Fruit fly (Drosophila melanogaster) whole organism, prepupa: ENCODE data around the gene CG14823.

Source experiments
- Blimp-1 ChIP-seq: fragments of 200-800 bp; sonication (Bioruptor generic); optimal IDR thresholded peaks from 3 replicates; lab custom pipeline; 2017; ENCODE audit warnings: missing biosample characterization, missing genetic modification characterization, mild to moderate bottlenecking, moderate library complexity, missing genetic modification reagents
- CG10631 ChIP-seq: fragments of 200-800 bp; sonication (Bioruptor generic); optimal IDR thresholded peaks from 2 replicates; lab custom pipeline; 2016; ENCODE audit warnings: missing biosample characterization, missing genetic modification characterization
- CG10669 ChIP-seq: fragments of 200-800 bp; sonication (Bioruptor generic); optimal IDR thresholded peaks from 3 replicates; lab custom pipeline; 2018; ENCODE audit warnings: missing biosample characterization, mild to moderate bottlenecking, missing genetic modification characterization, moderate library complexity
- CG11902 ChIP-seq: fragments of 200-800 bp; sonication (Bioruptor generic); optimal IDR thresholded peaks from 3 replicates; lab custom pipeline; 2016; ENCODE audit warnings: missing biosample characterization, missing genetic modification characterization
- CG15336 ChIP-seq: fragments of 200-800 bp; sonication (Bioruptor generic); IDR thresholded peaks from 2 replicates; pipeline ENCODE4 v1.3.6; 2022; ENCODE audit warnings: missing biosample characterization, missing genetic modification characterization
- CG1621 ChIP-seq: fragments of 200-800 bp; sonication (Bioruptor generic); optimal IDR thresholded peaks from 3 replicates; lab custom pipeline; 2018; ENCODE audit warnings: missing biosample characterization, mild to moderate bottlenecking, missing genetic modification characterization
- CG16779 ChIP-seq: fragments of 200-800 bp; sonication (Bioruptor generic); optimal IDR thresholded peaks from 3 replicates; lab custom pipeline; 2017; ENCODE audit warnings: missing biosample characterization, mild to moderate bottlenecking, missing genetic modification characterization
- CG3032 ChIP-seq: fragments of 200-800 bp; optimal IDR thresholded peaks from 2 replicates; lab custom pipeline; 2019; ENCODE audit warnings: missing biosample characterization, mild to moderate bottlenecking, missing genetic modification characterization, moderate library complexity
- CG31627 ChIP-seq: fragments of 200-800 bp; sonication (Bioruptor generic); optimal IDR thresholded peaks from 3 replicates; lab custom pipeline; 2016; ENCODE audit warnings: missing biosample characterization, missing genetic modification characterization
- CG32006 ChIP-seq: fragments of 200-800 bp; sonication (Bioruptor generic); optimal IDR thresholded peaks from 3 replicates; lab custom pipeline; 2017; ENCODE audit warnings: missing biosample characterization, mild to moderate bottlenecking, missing genetic modification characterization
- CG34406 ChIP-seq: fragments of 200-800 bp; sonication (Bioruptor generic); optimal IDR thresholded peaks from 3 replicates; lab custom pipeline; 2016; ENCODE audit warnings: missing biosample characterization, missing genetic modification characterization
- CG3919 ChIP-seq: fragments of 200-800 bp; sonication (Bioruptor generic); optimal IDR thresholded peaks from 3 replicates; lab custom pipeline; 2016; ENCODE audit warnings: missing biosample characterization, missing genetic modification characterization
- CG4318 ChIP-seq: fragments of 200-800 bp; sonication (Bioruptor generic); optimal IDR thresholded peaks from 3 replicates; lab custom pipeline; 2017; ENCODE audit warnings: missing biosample characterization, mild to moderate bottlenecking, missing genetic modification characterization
- CG6276 ChIP-seq: fragments of 200-800 bp; sonication (Bioruptor generic); optimal IDR thresholded peaks from 2 replicates; lab custom pipeline; 2017; ENCODE audit warnings: missing biosample characterization, mild to moderate bottlenecking, missing genetic modification characterization
- CG6808 ChIP-seq: fragments of 200-800 bp; sonication (Bioruptor generic); optimal IDR thresholded peaks from 3 replicates; lab custom pipeline; 2017; ENCODE audit warnings: missing biosample characterization, missing genetic modification characterization, mild to moderate bottlenecking, moderate library complexity, missing genetic modification reagents
- CG6854 ChIP-seq: fragments of 200-800 bp; sonication (Bioruptor generic); optimal IDR thresholded peaks from 2 replicates; lab custom pipeline; 2017; ENCODE audit warnings: missing biosample characterization, mild to moderate bottlenecking, missing genetic modification characterization
- CG8119 ChIP-seq: fragments of 200-800 bp; sonication (Bioruptor generic); IDR thresholded peaks from 3 replicates; pipeline ENCODE4 v1.3.6; 2022; ENCODE audit warnings: missing biosample characterization, missing genetic modification characterization
- CG9139 ChIP-seq: fragments of 200-800 bp; sonication (Bioruptor generic); optimal IDR thresholded peaks from 3 replicates; lab custom pipeline; 2017; ENCODE audit warnings: missing biosample characterization, mild to moderate bottlenecking, missing genetic modification characterization
- Eip75B ChIP-seq: fragments of 200-800 bp; sonication (Bioruptor generic); optimal IDR thresholded peaks from 3 replicates; lab custom pipeline; 2016; ENCODE audit warnings: missing biosample characterization, missing genetic modification characterization
- Eip78C ChIP-seq: fragments of 200-800 bp; sonication (Bioruptor generic); peaks from one replicate; lab custom pipeline; 2016; ENCODE audit warnings: missing biosample characterization, missing genetic modification characterization
- Eip93F ChIP-seq: fragments of 200-800 bp; sonication (Bioruptor generic); optimal IDR thresholded peaks from 2 replicates; lab custom pipeline; 2016; ENCODE audit warnings: missing biosample characterization, mild to moderate bottlenecking, missing genetic modification characterization
- Ets21C ChIP-seq: fragments of 200-800 bp; sonication (Bioruptor generic); optimal IDR thresholded peaks from 3 replicates; lab custom pipeline; 2016; ENCODE audit warnings: missing biosample characterization, missing genetic modification characterization
- Ets96B ChIP-seq: fragments of 200-800 bp; optimal IDR thresholded peaks from 2 replicates; lab custom pipeline; 2019; ENCODE audit warnings: missing biosample characterization, mild to moderate bottlenecking, missing genetic modification characterization, moderate library complexity
- Gug ChIP-seq: fragments of 200-800 bp; sonication (Bioruptor generic); IDR thresholded peaks from 2 replicates; pipeline ENCODE4 v1.3.6; 2022; ENCODE audit warnings: missing biosample characterization, missing genetic modification characterization
- Hr4 ChIP-seq: fragments of 200-800 bp; sonication (Bioruptor generic); optimal IDR thresholded peaks from 3 replicates; lab custom pipeline; 2016; ENCODE audit warnings: missing biosample characterization, missing genetic modification characterization
- Met ChIP-seq: fragments of 200-800 bp; sonication (Bioruptor generic); optimal IDR thresholded peaks from 3 replicates; lab custom pipeline; 2016; ENCODE audit warnings: missing biosample characterization, missing genetic modification characterization
- OdsH ChIP-seq: fragments of 200-800 bp; sonication (Bioruptor generic); optimal IDR thresholded peaks from 3 replicates; lab custom pipeline; 2016; ENCODE audit warnings: missing biosample characterization, missing genetic modification characterization
- Sox15 ChIP-seq: fragments of 200-800 bp; sonication (Bioruptor generic); optimal IDR thresholded peaks from 3 replicates; lab custom pipeline; 2016; ENCODE audit warnings: missing biosample characterization, missing genetic modification characterization
- acj6 ChIP-seq: fragments of 200-800 bp; sonication (Bioruptor generic); optimal IDR thresholded peaks from 3 replicates; lab custom pipeline; 2016; ENCODE audit warnings: missing biosample characterization, missing genetic modification characterization
- eg ChIP-seq: fragments of 200-800 bp; sonication (Bioruptor generic); IDR thresholded peaks from 3 replicates; pipeline ENCODE4 v1.3.6; 2022; ENCODE audit warnings: missing biosample characterization, missing genetic modification characterization
- esn ChIP-seq: fragments of 200-800 bp; sonication (Bioruptor generic); optimal IDR thresholded peaks from 2 replicates; lab custom pipeline; 2016; ENCODE audit warnings: missing biosample characterization, mild to moderate bottlenecking, missing genetic modification characterization, moderate library complexity
- fd59A ChIP-seq: fragments of 200-800 bp; sonication (Bioruptor generic); optimal IDR thresholded peaks from 2 replicates; lab custom pipeline; 2017; ENCODE audit warnings: missing biosample characterization, mild to moderate bottlenecking, missing genetic modification characterization, missing genetic modification reagents
- fd85E ChIP-seq: fragments of 200-800 bp; sonication (Bioruptor generic); optimal IDR thresholded peaks from 3 replicates; lab custom pipeline; 2016; ENCODE audit warnings: missing biosample characterization, missing genetic modification characterization
- fkh ChIP-seq: fragments of 200-800 bp; sonication (Bioruptor generic); optimal IDR thresholded peaks from 3 replicates; lab custom pipeline; 2017; ENCODE audit warnings: missing biosample characterization, mild to moderate bottlenecking, missing genetic modification characterization, moderate library complexity
- lz ChIP-seq: fragments of 200-800 bp; sonication (Bioruptor generic); optimal IDR thresholded peaks from 3 replicates; lab custom pipeline; 2016; ENCODE audit warnings: missing biosample characterization, missing genetic modification characterization
- net ChIP-seq: fragments of 200-800 bp; sonication (Bioruptor generic); optimal IDR thresholded peaks from 3 replicates; lab custom pipeline; 2016; ENCODE audit warnings: missing biosample characterization, missing genetic modification characterization
- pdm3 ChIP-seq: fragments of 200-800 bp; sonication (Bioruptor generic); optimal IDR thresholded peaks from 3 replicates; lab custom pipeline; 2016; ENCODE audit warnings: missing biosample characterization, missing genetic modification characterization
- salr ChIP-seq, 2 experiments: fragments of 200-800 bp; sonication (Bioruptor generic); optimal IDR thresholded peaks; 3 replicates each; lab custom pipeline; 2016 to 2018; ENCODE audit warnings: missing biosample characterization in 2 of 2, missing genetic modification characterization in 2 of 2, mild to moderate bottlenecking in 1 of 2
- spab ChIP-seq: fragments of 200-800 bp; sonication (Bioruptor generic); optimal IDR thresholded peaks from 2 replicates; lab custom pipeline; 2017; ENCODE audit warnings: missing biosample characterization, mild to moderate bottlenecking, missing genetic modification characterization, missing genetic modification reagents
- ss ChIP-seq, 2 experiments: fragments of 200-800 bp; sonication (Bioruptor generic); optimal IDR thresholded peaks; 2 replicates in 1 of 2; 3 replicates in 1 of 2; lab custom pipeline; 2017 to 2018; ENCODE audit warnings: mild to moderate bottlenecking in 2 of 2, missing biosample characterization in 2 of 2, missing genetic modification characterization in 2 of 2, moderate library complexity in 1 of 2
- svp ChIP-seq: fragments of 200-800 bp; sonication (Bioruptor generic); peaks from one replicate; lab custom pipeline; 2016; ENCODE audit warnings: missing biosample characterization, missing genetic modification characterization
- topi ChIP-seq: fragments of 200-800 bp; sonication (Bioruptor generic); optimal IDR thresholded peaks from 3 replicates; lab custom pipeline; 2016; ENCODE audit warnings: missing biosample characterization, missing genetic modification characterization
- vri ChIP-seq: fragments of 200-800 bp; sonication (Bioruptor generic); optimal IDR thresholded peaks from 3 replicates; lab custom pipeline; 2016; ENCODE audit warnings: missing biosample characterization, mild to moderate bottlenecking, missing genetic modification characterization

Gene CG14823

dm6 chr3L:7096530-7096929 lies 30.4 kb downstream of the CG14823 start (continued):
- TF ChIP-seq CG6276 (GFP tag; lab: Kevin White, UChicago) (peak; percentile 33), Sox15 (no peak), CG9139 (GFP tag; lab: Kevin White, UChicago) (no peak), acj6 (GFP tag; lab: Kevin White, UChicago) (peak; percentile 10), Eip93F (no peak), svp (GFP tag; lab: Kevin White, UChicago) (no peak), CG3032 (no peak), fd59A (no peak), salr (GFP tag; optimal IDR thresholded peaks at IDR 0.05; lab: Kevin White, UChicago) (peak in 1 of 2 experiments; percentile 8), topi (no peak), CG3919 (peak; percentile 27), CG32006 (peak; percentile 48), OdsH (no peak), CG8119 (GFP tag; lab: Robert Waterston, UW) (peak; percentile 46; the same call in 2 of the 3 replicates)

dm6 chr3L:7103941-7104340 lies 37.8 kb downstream of the CG14823 start:
- TF ChIP-seq CG32006 (peak; percentile 56), Gug (GFP tag; lab: Robert Waterston, UW) (no peak), CG8119 (GFP tag; lab: Robert Waterston, UW) (peak; percentile 20; the same call in 1 of the 3 replicates), Hr4 (peak; percentile 29), spab (GFP tag; lab: Kevin White, UChicago) (no peak), CG4318 (GFP tag; lab: Kevin White, UChicago) (peak; percentile 15)

dm6 chr3L:7104485-7104884 lies 38.4 kb downstream of the CG14823 start:
- no peak for TF ChIP-seq Ets21C (GFP tag; lab: Kevin White, UChicago)
- TF ChIP-seq CG6854 (GFP tag; lab: Kevin White, UChicago), result no peak
- no peak for TF ChIP-seq spab (GFP tag; lab: Kevin White, UChicago)
- TF ChIP-seq CG10631 (GFP tag; lab: Kevin White, UChicago), result no peak
- no peak for TF ChIP-seq Ets96B
- no peak for TF ChIP-seq CG3919
- TF ChIP-seq CG6808 (GFP tag; lab: Kevin White, UChicago), result no peak
- peak; percentile 17 for TF ChIP-seq Eip78C (GFP tag; lab: Kevin White, UChicago)

DNA sequence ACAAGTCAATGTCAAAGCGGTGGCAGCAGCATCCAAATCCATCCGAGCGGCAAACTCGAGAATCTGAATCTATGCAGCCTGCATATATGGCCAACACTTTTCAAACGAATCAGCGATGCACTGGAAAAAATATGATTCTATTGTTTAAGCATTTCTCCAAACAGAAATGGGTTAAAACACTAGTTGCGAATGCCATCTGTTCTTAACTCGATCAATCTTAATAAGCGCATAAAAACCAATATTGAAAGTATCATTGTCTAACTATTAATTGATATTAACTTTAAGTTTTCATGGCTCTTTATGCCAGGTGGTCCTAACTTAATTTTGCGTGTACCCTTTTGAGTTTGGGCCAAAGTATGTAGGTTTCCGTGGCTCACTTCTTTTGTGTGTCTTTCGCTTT lies 39.6 kb downstream of the CG14823 start:
- TF ChIP-seq fkh (GFP tag; lab: Kevin White, UChicago) (no peak), Eip78C (GFP tag; lab: Kevin White, UChicago) (peak; percentile 57), Hr4 (peak; percentile 13), fd85E (GFP tag; lab: Kevin White, UChicago) (no peak), CG32006 (peak; percentile 32), CG8119 (GFP tag; lab: Robert Waterston, UW) (0 out of 3 replicates have a peak, but pooled peaks have one; percentile 13), vri (GFP tag; lab: Kevin White, UChicago) (no peak), CG31627 (GFP tag; lab: Kevin White, UChicago) (no peak), ss (GFP tag; optimal IDR thresholded peaks at IDR 0.05; lab: Kevin White, UChicago) (no peak)

DNA sequence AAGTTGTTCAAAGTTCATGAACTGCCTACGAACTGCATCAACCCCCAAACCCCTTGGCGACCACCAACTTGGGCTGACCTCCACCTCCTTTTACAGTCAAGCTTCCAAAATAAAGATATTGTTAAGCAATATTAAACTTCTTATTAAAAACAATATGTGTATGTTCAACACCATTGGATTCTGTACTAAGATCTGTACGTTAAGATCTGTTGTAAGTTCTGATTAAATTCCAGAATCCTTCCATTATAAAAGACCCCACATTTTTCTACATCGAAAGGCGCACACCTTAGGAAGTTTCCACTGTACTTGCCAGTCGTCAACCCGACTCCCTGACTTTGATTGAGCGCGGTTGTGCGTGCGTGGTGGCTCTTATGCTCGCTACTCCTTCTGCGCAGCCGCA lies 46.9 kb downstream of the CG14823 start:
- TF ChIP-seq fkh (GFP tag; lab: Kevin White, UChicago), result no peak
- no peak; the same call in 2 of the 3 replicates for TF ChIP-seq CG8119 (GFP tag; lab: Robert Waterston, UW)
- TF ChIP-seq Eip75B (GFP tag; lab: Kevin White, UChicago), result peak; percentile 62
- no peak for TF ChIP-seq Eip93F
- peak; percentile 26 for TF ChIP-seq CG11902 (GFP tag; lab: Kevin White, UChicago)
- TF ChIP-seq lz (GFP tag; lab: Kevin White, UChicago), result peak; percentile 50
- peak; percentile 4 for TF ChIP-seq vri (GFP tag; lab: Kevin White, UChicago)
- peak; percentile 73 to 84 for TF ChIP-seq ss (GFP tag; optimal IDR thresholded peaks at IDR 0.05; lab: Kevin White, UChicago)
- TF ChIP-seq pdm3, result peak; percentile 56
- 0 out of 2 replicates have a peak, but pooled peaks have one; percentile 31 for TF ChIP-seq CG15336 (GFP tag; lab: Robert Waterston, UW)
- peak; percentile 49 for TF ChIP-seq CG31627 (GFP tag; lab: Kevin White, UChicago)
- TF ChIP-seq Blimp-1 (GFP tag; lab: Kevin White, UChicago), result no peak
- TF ChIP-seq CG34406 (GFP tag; lab: Kevin White, UChicago), result peak; percentile 52
- TF ChIP-seq Hr4, result peak; percentile 16
- TF ChIP-seq net, result peak; percentile 9
- no peak for TF ChIP-seq CG4318 (GFP tag; lab: Kevin White, UChicago)
- peak; percentile 41 for TF ChIP-seq acj6 (GFP tag; lab: Kevin White, UChicago)
- TF ChIP-seq esn (GFP tag; lab: Kevin White, UChicago), result no peak
- peak; percentile 64 for TF ChIP-seq CG3032
- TF ChIP-seq eg (GFP tag; lab: Robert Waterston, UW), result no peak
- TF ChIP-seq CG16779 (tag; lab: Kevin White, UChicago), result no peak
- peak; percentile 57 for TF ChIP-seq CG10669
- peak; percentile 75 for TF ChIP-seq Met (GFP tag; lab: Kevin White, UChicago)
- peak; percentile 86 for TF ChIP-seq Eip78C (GFP tag; lab: Kevin White, UChicago)
- peak; percentile 63 for TF ChIP-seq CG1621 (tag; lab: Kevin White, UChicago)
